Worm (Caenorhabditis elegans) whole organism, mixed stage, embryonic: ENCODE results near the gene nhr-45.

Source experiments
- M03D4.4 ChIP-seq: sonication (generic microtip); optimal IDR thresholded peaks from 2 replicates; lab custom pipeline; 2017; ENCODE audit warnings: mild to moderate bottlenecking, missing genetic modification characterization, missing compliant biosample characterization
- bed-3 ChIP-seq: fragments of 200-800 bp; sonication (Bioruptor generic); optimal IDR thresholded peaks from 3 replicates; lab custom pipeline; 2018; ENCODE audit warnings: mild to moderate bottlenecking, missing genetic modification characterization, moderate library complexity, missing compliant biosample characterization
- blmp-1 ChIP-seq: fragments of 150-350 bp; optimal IDR thresholded peaks from 2 replicates; lab custom pipeline; 2014; ENCODE audit warnings: missing biosample characterization, missing genetic modification characterization
- ceh-39 ChIP-seq: fragments of 150-350 bp; optimal IDR thresholded peaks from 2 replicates; lab custom pipeline; 2014; ENCODE audit warnings: missing biosample characterization, missing genetic modification characterization
- ceh-43 ChIP-seq: fragments of 200-800 bp; sonication (Bioruptor generic); optimal IDR thresholded peaks from 2 replicates; lab custom pipeline; 2018; ENCODE audit warnings: mild to moderate bottlenecking, missing genetic modification characterization, moderate library complexity, missing compliant biosample characterization
- ceh-83 ChIP-seq: fragments of 200-800 bp; sonication (Bioruptor generic); optimal IDR thresholded peaks from 2 replicates; lab custom pipeline; 2018; ENCODE audit warnings: mild to moderate bottlenecking, missing genetic modification characterization, missing compliant biosample characterization
- ces-1 ChIP-seq: fragments of 150-350 bp; optimal IDR thresholded peaks from 2 replicates; lab custom pipeline; 2014; ENCODE audit warnings: missing biosample characterization, missing genetic modification reagents, missing genetic modification characterization
- cnd-1 ChIP-seq: fragments of 200-800 bp; sonication (Bioruptor generic); optimal IDR thresholded peaks from 2 replicates; lab custom pipeline; 2018; ENCODE audit warnings: mild to moderate bottlenecking, missing genetic modification characterization, missing compliant biosample characterization
- drap-1 ChIP-seq: fragments of 200-800 bp; sonication (Bioruptor generic); optimal IDR thresholded peaks from 3 replicates; lab custom pipeline; 2018; ENCODE audit warnings: mild to moderate bottlenecking, missing genetic modification characterization, missing compliant biosample characterization
- elt-1 ChIP-seq: sonication (generic microtip); optimal IDR thresholded peaks from 2 replicates; lab custom pipeline; 2017; ENCODE audit warnings: missing genetic modification characterization, mild to moderate bottlenecking, missing compliant biosample characterization, antibody characterized with exemption, moderate library complexity, borderline replicate concordance; ENCODE audit not compliant: insufficient read depth
- elt-3 ChIP-seq: fragments of 150-350 bp; optimal IDR thresholded peaks from 2 replicates; lab custom pipeline; 2014; ENCODE audit warnings: missing biosample characterization, missing genetic modification characterization
- flh-1 ChIP-seq: fragments of 200-800 bp; sonication (Bioruptor generic); optimal IDR thresholded peaks from 2 replicates; lab custom pipeline; 2018; ENCODE audit warnings: mild to moderate bottlenecking, missing genetic modification characterization, moderate library complexity, missing compliant biosample characterization
- ham-2 ChIP-seq: fragments of 200-800 bp; sonication (Bioruptor generic); optimal IDR thresholded peaks from 2 replicates; lab custom pipeline; 2018; ENCODE audit warnings: mild to moderate bottlenecking, missing genetic modification characterization, missing compliant biosample characterization
- hlh-1 ChIP-seq: fragments of 150-350 bp; optimal IDR thresholded peaks from 2 replicates; lab custom pipeline; 2014; ENCODE audit warnings: missing biosample characterization, missing genetic modification reagents, missing genetic modification characterization
- lin-13 ChIP-seq: fragments of 150-350 bp; optimal IDR thresholded peaks from 2 replicates; lab custom pipeline; 2014; ENCODE audit warnings: missing biosample characterization, missing genetic modification characterization
- lin-32 ChIP-seq: fragments of 200-800 bp; sonication (Bioruptor generic); optimal IDR thresholded peaks from 2 replicates; lab custom pipeline; 2018; ENCODE audit warnings: mild to moderate bottlenecking, missing genetic modification characterization, missing compliant biosample characterization
- lsy-2 ChIP-seq: fragments of 150-350 bp; optimal IDR thresholded peaks from 2 replicates; lab custom pipeline; 2014; ENCODE audit warnings: missing biosample characterization, missing genetic modification characterization
- mep-1 ChIP-seq: fragments of 150-350 bp; optimal IDR thresholded peaks from 2 replicates; lab custom pipeline; 2017; ENCODE audit warnings: missing biosample characterization, missing genetic modification reagents, missing genetic modification characterization, inconsistent platforms
- mls-2 ChIP-seq: sonication (generic microtip); optimal IDR thresholded peaks from 2 replicates; lab custom pipeline; 2016; ENCODE audit warnings: mild to moderate bottlenecking, missing genetic modification characterization, moderate library complexity, missing compliant biosample characterization
- nhr-12 ChIP-seq: fragments of 150-350 bp; optimal IDR thresholded peaks from 2 replicates; lab custom pipeline; 2014; ENCODE audit warnings: missing biosample characterization, missing genetic modification characterization
- nhr-2 ChIP-seq: fragments of 150-350 bp; optimal IDR thresholded peaks from 2 replicates; lab custom pipeline; 2014; ENCODE audit warnings: missing biosample characterization, missing genetic modification characterization
- nhr-237 ChIP-seq: fragments of 150-350 bp; optimal IDR thresholded peaks from 2 replicates; lab custom pipeline; 2014; ENCODE audit warnings: missing biosample characterization, missing genetic modification characterization
- nhr-28 ChIP-seq: fragments of 150-350 bp; optimal IDR thresholded peaks from 2 replicates; lab custom pipeline; 2014; ENCODE audit warnings: missing biosample characterization, missing genetic modification characterization
- nhr-76 ChIP-seq: sonication (generic microtip); optimal IDR thresholded peaks from 2 replicates; lab custom pipeline; 2017; ENCODE audit warnings: missing biosample characterization, missing genetic modification characterization
- pha-4 ChIP-seq: fragments of 150-350 bp; optimal IDR thresholded peaks from 2 replicates; lab custom pipeline; 2018; ENCODE audit warnings: missing biosample characterization, missing genetic modification reagents, missing genetic modification characterization
- sem-2 ChIP-seq: fragments of 200-800 bp; sonication (Bioruptor generic); optimal IDR thresholded peaks from 2 replicates; lab custom pipeline; 2018; ENCODE audit warnings: mild to moderate bottlenecking, missing genetic modification characterization, missing compliant biosample characterization
- snpc-4 ChIP-seq: fragments of 150-350 bp; optimal IDR thresholded peaks from 2 replicates; lab custom pipeline; 2014; ENCODE audit warnings: missing biosample characterization, missing genetic modification characterization
- sptf-1 ChIP-seq: sonication (generic microtip); optimal IDR thresholded peaks from 2 replicates; lab custom pipeline; 2017; ENCODE audit warnings: mild to moderate bottlenecking, missing genetic modification characterization, moderate library complexity, missing compliant biosample characterization
- tbx-8 ChIP-seq: fragments of 200-800 bp; sonication (Bioruptor generic); optimal IDR thresholded peaks from 2 replicates; lab custom pipeline; 2018; ENCODE audit warnings: mild to moderate bottlenecking, missing genetic modification characterization, moderate library complexity, missing compliant biosample characterization
- unc-120 ChIP-seq: sonication (generic microtip); optimal IDR thresholded peaks from 2 replicates; lab custom pipeline; 2017; ENCODE audit warnings: missing genetic modification characterization, missing compliant biosample characterization; ENCODE audit not compliant: poor library complexity, severe bottlenecking
- unc-39 ChIP-seq: fragments of 150-350 bp; optimal IDR thresholded peaks from 2 replicates; lab custom pipeline; 2014; ENCODE audit warnings: missing biosample characterization, missing genetic modification characterization
- unc-62 ChIP-seq: fragments of 150-350 bp; optimal IDR thresholded peaks from 2 replicates; lab custom pipeline; 2014; ENCODE audit warnings: missing biosample characterization, missing genetic modification reagents, missing genetic modification characterization
- zip-8 ChIP-seq: fragments of 150-350 bp; optimal IDR thresholded peaks from 2 replicates; lab custom pipeline; 2014; ENCODE audit warnings: missing biosample characterization, missing genetic modification characterization
- ztf-11 ChIP-seq: fragments of 150-350 bp; optimal IDR thresholded peaks from 2 replicates; lab custom pipeline; 2014; ENCODE audit warnings: missing biosample characterization, missing genetic modification characterization

Gene nhr-45

ce11 chrX:4652950-4653349 lies 7.2 kb downstream of the nhr-45 start:
- no peak for TF ChIP-seq nhr-28 (tag; lab: Kevin White, UChicago)
- no peak for TF ChIP-seq M03D4.4
- no peak for TF ChIP-seq ham-2 (GFP tag; lab: Kevin White, UChicago)
- TF ChIP-seq nhr-237 (tag; lab: Kevin White, UChicago): no peak
- no peak for TF ChIP-seq elt-3 (tag; lab: Kevin White, UChicago)
- TF ChIP-seq mls-2 (tag; lab: Kevin White, UChicago): no peak
- no peak for TF ChIP-seq lsy-2 (tag; lab: Kevin White, UChicago)
- no peak for TF ChIP-seq nhr-76 (tag; lab: Kevin White, UChicago)
- TF ChIP-seq unc-62 (GFP tag; lab: Kevin White, UChicago): no peak
- TF ChIP-seq unc-39 (tag; lab: Kevin White, UChicago): no peak
- no peak for TF ChIP-seq drap-1 (GFP tag; lab: Kevin White, UChicago)
- no peak for TF ChIP-seq ceh-39 (tag; lab: Kevin White, UChicago)
- no peak for TF ChIP-seq ztf-11 (tag; lab: Kevin White, UChicago)
- TF ChIP-seq ceh-83 (GFP tag; lab: Kevin White, UChicago): no peak
- no peak for TF ChIP-seq mep-1 (tag; lab: Kevin White, UChicago)

ce11 chrX:4651428-4651827 lies 8.7 kb downstream of the nhr-45 start:
- TF ChIP-seq hlh-1: no peak
- TF ChIP-seq ham-2 (GFP tag; lab: Kevin White, UChicago): no peak
- TF ChIP-seq pha-4: no peak
- TF ChIP-seq nhr-237 (tag; lab: Kevin White, UChicago): no peak

- TF ChIP-seq sem-2 (GFP tag; lab: Kevin White, UChicago) (no peak), elt-1 (no peak), flh-1 (GFP tag; lab: Kevin White, UChicago) (no peak), ham-2 (GFP tag; lab: Kevin White, UChicago) (no peak), hlh-1 (no peak), tbx-8 (GFP tag; lab: Kevin White, UChicago) (no peak), cnd-1 (tag; lab: Kevin White, UChicago) (no peak), nhr-76 (tag; lab: Kevin White, UChicago) (no peak), lsy-2 (tag; lab: Kevin White, UChicago) (no peak), blmp-1 (tag; lab: Kevin White, UChicago) (no peak), sptf-1 (no peak), ceh-83 (GFP tag; lab: Kevin White, UChicago) (no peak)
Measured at ce11 chrX:4649097-4649496, 11.0 kb downstream of the nhr-45 start, which contains the start of gene ent-5. TSS of gene ent-5 (minus strand) at chrX:4649197.

ce11 chrX:4647104-4647503 lies 13.0 kb downstream of the nhr-45 start, which contains the start of gene C46C11.4:
TSS of gene C46C11.4 (minus strand) at chrX:4647204.
- TF ChIP-seq nhr-2 (tag; lab: Kevin White, UChicago): peak; percentile 8
- no peak for TF ChIP-seq blmp-1 (tag; lab: Kevin White, UChicago)
- no peak for TF ChIP-seq ztf-11 (tag; lab: Kevin White, UChicago)

ce11 chrX:4636821-4637220 lies 23.3 kb downstream of the nhr-45 start, which contains the start of gene hosl-1:
TSS of gene hosl-1 (plus strand) at chrX:4637121.
- TF ChIP-seq blmp-1 (tag; lab: Kevin White, UChicago) (no peak), ces-1 (GFP tag; lab: Kevin White, UChicago) (no peak), ceh-43 (no peak)

ce11 chrX:4636143-4636542 lies 24.0 kb downstream of the nhr-45 start:
- TF ChIP-seq ztf-11 (tag; lab: Kevin White, UChicago) (no peak), unc-120 (tag; lab: Kevin White, UChicago) (no peak)

ce11 chrX:4635643-4636042 lies 24.5 kb downstream of the nhr-45 start:
- TF ChIP-seq M03D4.4 (no peak), ztf-11 (tag; lab: Kevin White, UChicago) (no peak), lin-13 (tag; lab: Kevin White, UChicago) (no peak), nhr-12 (tag; lab: Kevin White, UChicago) (no peak), zip-8 (no peak), nhr-237 (tag; lab: Kevin White, UChicago) (no peak), lin-32 (GFP tag; lab: Kevin White, UChicago) (no peak), lsy-2 (tag; lab: Kevin White, UChicago) (peak; percentile 53), cnd-1 (tag; lab: Kevin White, UChicago) (peak; percentile 1), pha-4 (peak; percentile 73), unc-39 (tag; lab: Kevin White, UChicago) (no peak), bed-3 (GFP tag; lab: Kevin White, UChicago) (no peak), mls-2 (tag; lab: Kevin White, UChicago) (peak; percentile 37), flh-1 (GFP tag; lab: Kevin White, UChicago) (no peak), ces-1 (GFP tag; lab: Kevin White, UChicago) (peak; percentile 58), nhr-28 (tag; lab: Kevin White, UChicago) (no peak), elt-3 (tag; lab: Kevin White, UChicago) (peak; percentile 14), elt-1 (no peak), snpc-4 (tag; lab: Kevin White, UChicago) (no peak), unc-120 (tag; lab: Kevin White, UChicago) (peak; percentile 44), ceh-83 (GFP tag; lab: Kevin White, UChicago) (no peak), nhr-2 (tag; lab: Kevin White, UChicago) (no peak), tbx-8 (GFP tag; lab: Kevin White, UChicago) (no peak), sptf-1 (peak; percentile 43), nhr-76 (tag; lab: Kevin White, UChicago) (no peak), ham-2 (GFP tag; lab: Kevin White, UChicago) (no peak), mep-1 (tag; lab: Kevin White, UChicago) (peak; percentile 37)
